Fruit fly (Drosophila melanogaster) whole organism, embryonic: ENCODE measurements around the gene Oseg2.
A peak's percentile ranks its signal among the peaks of the same experiment; 100 is the strongest.

ENCODE experiments used
- Abd-B ChIP-seq: fragments of 200-800 bp; sonication (Bioruptor generic); optimal IDR thresholded peaks from 2 replicates; lab custom pipeline; 2018; ENCODE audit warnings: missing biosample characterization, mild to moderate bottlenecking, missing genetic modification characterization, moderate library complexity
- Ada2b ChIP-seq: fragments of 200-800 bp; sonication (Bioruptor generic); IDR thresholded peaks from 2 replicates; pipeline ENCODE4 v1.3.6; 2022; ENCODE audit warnings: missing biosample characterization, missing genetic modification characterization
- Awh ChIP-seq: fragments of 200-800 bp; sonication (Bioruptor generic); IDR thresholded peaks from 2 replicates; pipeline ENCODE4, ENCODE4 v1.3.6; 2022; ENCODE audit warnings: missing biosample characterization, missing genetic modification characterization
- CG10431 ChIP-seq: fragments of 200-800 bp; sonication (Bioruptor generic); optimal IDR thresholded peaks from 3 replicates; lab custom pipeline; 2018; ENCODE audit warnings: missing biosample characterization, mild to moderate bottlenecking, missing genetic modification characterization
- CG11247 ChIP-seq: fragments of 200-800 bp; sonication (Bioruptor generic); IDR thresholded peaks from 2 replicates; pipeline ENCODE4 v1.3.6; 2022; ENCODE audit warnings: missing biosample characterization, missing genetic modification characterization
- CG12104 ChIP-seq: fragments of 200-800 bp; sonication (Bioruptor generic); optimal IDR thresholded peaks from 3 replicates; lab custom pipeline; 2016; ENCODE audit warnings: missing biosample characterization, missing genetic modification characterization
- CG12659 ChIP-seq: fragments of 200-800 bp; sonication (Bioruptor generic); optimal IDR thresholded peaks from 3 replicates; lab custom pipeline; 2017; ENCODE audit warnings: mild to moderate bottlenecking, missing biosample characterization, missing genetic modification reagents, missing genetic modification characterization
- CG13775 ChIP-seq: fragments of 200-800 bp; sonication (Bioruptor generic); optimal IDR thresholded peaks from 3 replicates; lab custom pipeline; 2017; ENCODE audit warnings: missing biosample characterization, mild to moderate bottlenecking, missing genetic modification characterization
- CG14965 ChIP-seq: fragments of 200-800 bp; sonication (Bioruptor generic); optimal IDR thresholded peaks from 2 replicates; lab custom pipeline; 2016; ENCODE audit warnings: missing biosample characterization, missing genetic modification characterization, borderline replicate concordance
- CG17802 ChIP-seq: fragments of 200-800 bp; sonication (Bioruptor generic); optimal IDR thresholded peaks from 2 replicates; lab custom pipeline; 2018; ENCODE audit warnings: missing biosample characterization, mild to moderate bottlenecking, missing genetic modification characterization, moderate library complexity
- CG1792 ChIP-seq: fragments of 200-800 bp; sonication (Bioruptor generic); optimal IDR thresholded peaks from 2 replicates; lab custom pipeline; 2016; ENCODE audit warnings: missing biosample characterization, missing genetic modification characterization
- CG18619 ChIP-seq: fragments of 200-800 bp; sonication (Bioruptor generic); optimal IDR thresholded peaks from 3 replicates; lab custom pipeline; 2017; ENCODE audit warnings: missing biosample characterization, mild to moderate bottlenecking, missing genetic modification characterization
- CG2875 ChIP-seq: fragments of 200-800 bp; sonication (Bioruptor generic); optimal IDR thresholded peaks from 2 replicates; lab custom pipeline; 2017; ENCODE audit warnings: missing biosample characterization, mild to moderate bottlenecking, missing genetic modification characterization, missing genetic modification reagents
- CG31388 ChIP-seq: fragments of 200-800 bp; sonication (Bioruptor generic); optimal IDR thresholded peaks from 2 replicates; lab custom pipeline; 2016; ENCODE audit warnings: missing biosample characterization, missing genetic modification characterization
- CG33557 ChIP-seq: fragments of 200-800 bp; sonication (Bioruptor generic); optimal IDR thresholded peaks from 2 replicates; lab custom pipeline; 2019; ENCODE audit warnings: missing biosample characterization, mild to moderate bottlenecking, missing genetic modification characterization, moderate library complexity
- CG3407 ChIP-seq: fragments of 200-800 bp; sonication (Bioruptor generic); optimal IDR thresholded peaks from 2 replicates; lab custom pipeline; 2018; ENCODE audit warnings: missing biosample characterization, mild to moderate bottlenecking, missing genetic modification characterization
- CG34422 ChIP-seq: fragments of 200-800 bp; sonication (Bioruptor generic); IDR thresholded peaks from 3 replicates; pipeline ENCODE4 v1.3.6; 2022; ENCODE audit warnings: missing biosample characterization, missing genetic modification characterization
- CG3726 ChIP-seq: fragments of 200-800 bp; sonication (Bioruptor generic); IDR thresholded peaks from 3 replicates; pipeline ENCODE4, ENCODE4 v1.3.6; 2022; ENCODE audit warnings: missing biosample characterization, missing genetic modification characterization
- CG6791 ChIP-seq: fragments of 200-800 bp; sonication (Bioruptor generic); IDR thresholded peaks from 3 replicates; pipeline ENCODE4 v1.3.6; 2022; ENCODE audit warnings: missing biosample characterization, missing genetic modification characterization; ENCODE audit not compliant: partially characterized antibody
- CG7745 ChIP-seq: fragments of 200-800 bp; sonication (Bioruptor generic); optimal IDR thresholded peaks from 2 replicates; lab custom pipeline; 2018; ENCODE audit warnings: missing biosample characterization, mild to moderate bottlenecking, missing genetic modification characterization, moderate library complexity
- CG9817 ChIP-seq: fragments of 200-800 bp; sonication (Bioruptor generic); optimal IDR thresholded peaks from 2 replicates; lab custom pipeline; 2018; ENCODE audit warnings: missing biosample characterization, mild to moderate bottlenecking, missing genetic modification characterization, moderate library complexity
- CG9932 ChIP-seq: fragments of 200-800 bp; sonication (Bioruptor generic); IDR thresholded peaks from 2 replicates; pipeline ENCODE4 v1.3.6; 2022; ENCODE audit warnings: missing biosample characterization, missing genetic modification characterization
- HLH54F ChIP-seq: fragments of 200-800 bp; sonication (Bioruptor generic); optimal IDR thresholded peaks from 3 replicates; lab custom pipeline; 2016; ENCODE audit warnings: missing biosample characterization, missing genetic modification characterization
- HLHmδ ChIP-seq: fragments of 200-800 bp; sonication (Bioruptor generic); optimal IDR thresholded peaks from 2 replicates; lab custom pipeline; 2018; ENCODE audit warnings: missing biosample characterization, mild to moderate bottlenecking, missing genetic modification characterization, moderate library complexity
- Hmx ChIP-seq: fragments of 200-800 bp; sonication (Bioruptor generic); optimal IDR thresholded peaks from 2 replicates; lab custom pipeline; 2016; ENCODE audit warnings: missing biosample characterization, missing genetic modification characterization
- Hr51 ChIP-seq, 2 experiments: fragments of 200-800 bp; sonication (Bioruptor generic); optimal IDR thresholded peaks; 2 replicates in 1 of 2; 3 replicates in 1 of 2; lab custom pipeline; 2016 to 2018; ENCODE audit warnings: missing biosample characterization in 2 of 2, missing genetic modification characterization in 2 of 2, mild to moderate bottlenecking in 1 of 2, moderate library complexity in 1 of 2
- NFAT ChIP-seq: fragments of 200-800 bp; sonication (Bioruptor generic); IDR thresholded peaks from 2 replicates; pipeline ENCODE4 v1.3.6; 2022; ENCODE audit warnings: missing biosample characterization, missing genetic modification characterization
- Optix ChIP-seq: fragments of 200-800 bp; sonication (Bioruptor generic); IDR thresholded peaks from 3 replicates; pipeline ENCODE4 v1.3.6; 2022; ENCODE audit warnings: missing biosample characterization, missing genetic modification characterization
- Ptx1 ChIP-seq: fragments of 200-800 bp; sonication (Bioruptor generic); IDR thresholded peaks from 2 replicates; pipeline ENCODE4 v1.3.6; 2022; ENCODE audit warnings: missing biosample characterization, missing genetic modification characterization
- Side ChIP-seq: fragments of 200-800 bp; sonication (Bioruptor generic); optimal IDR thresholded peaks from 2 replicates; lab custom pipeline; 2016; ENCODE audit warnings: missing biosample characterization, missing genetic modification characterization
- Sin3A ChIP-seq: fragments of >200 bp; optimal IDR thresholded peaks from 2 replicates; lab custom pipeline; 2018
- Xbp1 ChIP-seq: fragments of 200-800 bp; sonication (Bioruptor generic); optimal IDR thresholded peaks from 3 replicates; lab custom pipeline; 2016; ENCODE audit warnings: missing biosample characterization, mild to moderate bottlenecking, missing genetic modification characterization
- Xrp1 ChIP-seq: fragments of 200-800 bp; sonication (Bioruptor generic); IDR thresholded peaks from 2 replicates; pipeline ENCODE4 v1.3.6; 2022; ENCODE audit warnings: missing biosample characterization, missing genetic modification characterization
- ase ChIP-seq: fragments of 200-800 bp; sonication (Bioruptor generic); IDR thresholded peaks from 3 replicates; pipeline ENCODE4 v1.3.6; 2022; ENCODE audit warnings: missing biosample characterization, missing genetic modification characterization
- br ChIP-seq: fragments of >200 bp; optimal IDR thresholded peaks from 2 replicates; lab custom pipeline; 2017
- bsh ChIP-seq, 2 experiments: fragments of 200-800 bp; sonication (Bioruptor generic); optimal IDR thresholded peaks; 2 replicates each; lab custom pipeline; 2017 to 2018; ENCODE audit warnings: mild to moderate bottlenecking in 2 of 2, missing biosample characterization in 2 of 2, missing genetic modification characterization in 2 of 2, moderate library complexity in 1 of 2
- chm ChIP-seq: fragments of 200-800 bp; sonication (Bioruptor generic); IDR thresholded peaks from 2 replicates; pipeline ENCODE4 v1.3.6; 2022; ENCODE audit warnings: missing biosample characterization, missing genetic modification characterization
- fd3F ChIP-seq: fragments of 200-800 bp; sonication (Bioruptor generic); optimal IDR thresholded peaks from 2 replicates; lab custom pipeline; 2018; ENCODE audit warnings: missing biosample characterization, mild to moderate bottlenecking, missing genetic modification characterization, moderate library complexity
- grn ChIP-seq: fragments of 200-800 bp; sonication (Bioruptor generic); optimal IDR thresholded peaks from 3 replicates; lab custom pipeline; 2017; ENCODE audit warnings: missing biosample characterization, missing genetic modification characterization
- hkb ChIP-seq, 2 experiments: fragments of 200-800 bp in 1 of 2; fragments of >200 bp in 1 of 2; sonication (Bioruptor generic) in 1 of 2; IDR thresholded peaks in 1 of 2; optimal IDR thresholded peaks in 1 of 2; 2 replicates each; pipeline versions ENCODE4 v1.3.6 to Lab custom; 2017 to 2022; ENCODE audit warnings: missing biosample characterization in 1 of 2, missing genetic modification characterization in 1 of 2
- lilli ChIP-seq: fragments of 200-800 bp; sonication (Bioruptor generic); optimal IDR thresholded peaks from 3 replicates; lab custom pipeline; 2016; ENCODE audit warnings: missing biosample characterization, missing genetic modification characterization
- lmd ChIP-seq: fragments of 200-800 bp; sonication (Bioruptor generic); IDR thresholded peaks from 2 replicates; pipeline ENCODE4 v1.3.6; 2022; ENCODE audit warnings: missing biosample characterization, missing genetic modification characterization
- luna ChIP-seq: fragments of 200-800 bp; sonication (Bioruptor generic); optimal IDR thresholded peaks from 2 replicates; lab custom pipeline; 2016; ENCODE audit warnings: missing biosample characterization, missing genetic modification characterization
- nerfin-1 ChIP-seq: fragments of 200-800 bp; sonication (Bioruptor generic); optimal IDR thresholded peaks from 3 replicates; lab custom pipeline; 2019; ENCODE audit warnings: missing biosample characterization, mild to moderate bottlenecking, missing genetic modification characterization, moderate library complexity
- pzg ChIP-seq: fragments of 200-800 bp; sonication (Bioruptor generic); optimal IDR thresholded peaks from 3 replicates; lab custom pipeline; 2018; ENCODE audit warnings: missing biosample characterization, mild to moderate bottlenecking, missing genetic modification characterization, moderate library complexity
- scrt ChIP-seq: fragments of 200-800 bp; sonication (Bioruptor generic); optimal IDR thresholded peaks from 2 replicates; lab custom pipeline; 2018; ENCODE audit warnings: missing biosample characterization, mild to moderate bottlenecking, missing genetic modification characterization, moderate library complexity
- stwl ChIP-seq: fragments of 200-800 bp; sonication (Bioruptor generic); optimal IDR thresholded peaks from 3 replicates; lab custom pipeline; 2018; ENCODE audit warnings: missing biosample characterization, mild to moderate bottlenecking, missing genetic modification characterization, moderate library complexity
- tll ChIP-seq, 2 experiments: fragments of 200-800 bp in 1 of 2; fragments of >200 bp in 1 of 2; sonication (Bioruptor generic) in 1 of 2; optimal IDR thresholded peaks; 2 replicates each; lab custom pipeline; 2017 to 2019; ENCODE audit warnings: missing biosample characterization in 2 of 2, missing genetic modification characterization in 2 of 2, mild to moderate bottlenecking in 1 of 2, moderate library complexity in 1 of 2
- z ChIP-seq: fragments of 200-800 bp; sonication (Bioruptor generic); IDR thresholded peaks from 3 replicates; pipeline ENCODE4 v1.3.6; 2022; ENCODE audit warnings: missing biosample characterization, missing genetic modification characterization
- zfh2 ChIP-seq: fragments of 200-800 bp; sonication (Bioruptor generic); optimal IDR thresholded peaks from 2 replicates; lab custom pipeline; 2016; ENCODE audit warnings: missing biosample characterization, missing genetic modification characterization

The Oseg2 gene

dm6 chr3L:2257412-2257862 is 28.0 kb downstream of the Oseg2 start, which contains the start of the genes CG1275 and Elp5 (continued):
- TF ChIP-seq Xbp1 (GFP tag; lab: Kevin White, UChicago) (peak; percentile 99), Side (GFP tag; lab: Kevin White, UChicago) (peak; percentile 96), CG6791 (no peak), bsh (GFP tag; optimal IDR thresholded peaks at IDR 0.05; lab: Kevin White, UChicago) (peak; percentile 94 to 99), grn (peak; percentile 77), CG9932 (peak; percentile 99), fd3F (GFP tag; lab: Kevin White, UChicago) (peak; percentile 98), stwl (tag; lab: Kevin White, UChicago) (peak; percentile 75), HLHmδ (no peak), CG1792 (GFP tag; lab: Kevin White, UChicago) (peak; percentile 88), CG12659 (GFP tag; lab: Kevin White, UChicago) (peak; percentile 99), CG33557 (GFP tag; lab: Kevin White, UChicago) (peak; percentile 94), CG11247 (GFP tag; lab: Robert Waterston, UW) (peak; percentile 100), tll (GFP tag; optimal IDR thresholded peaks at IDR 0.05; lab: Kevin White, UChicago) (peak in 1 of 2 experiments; percentile 31), CG12104 (GFP tag; lab: Kevin White, UChicago) (peak; percentile 98), Sin3A (lab: Kevin White, UChicago) (peak; percentile 39), pzg (GFP tag; lab: Kevin White, UChicago) (peak; percentile 64), Hmx (GFP tag; lab: Kevin White, UChicago) (peak; percentile 95), br (lab: Kevin White, UChicago) (no peak), Optix (GFP tag; lab: Robert Waterston, UW) (peak; percentile 99), CG10431 (GFP tag; lab: Kevin White, UChicago) (peak; percentile 95), CG2875 (peak; percentile 97), CG9817 (tag; lab: Kevin White, UChicago) (peak; percentile 99), lilli (GFP tag; lab: Kevin White, UChicago) (peak; percentile 99), ase (GFP tag; lab: Robert Waterston, UW) (peak; percentile 100), lmd (GFP tag; lab: Robert Waterston, UW) (peak; percentile 100), Ptx1 (GFP tag; lab: Robert Waterston, UW) (peak; percentile 99), CG17802 (tag; lab: Kevin White, UChicago) (peak; percentile 91), CG34422 (GFP tag; lab: Robert Waterston, UW) (peak; percentile 100), z (GFP tag; lab: Robert Waterston, UW) (peak; percentile 86), scrt (GFP tag; lab: Kevin White, UChicago) (peak; percentile 84), NFAT (GFP tag; lab: Robert Waterston, UW) (peak; percentile 99), HLH54F (peak; percentile 97), CG14965 (GFP tag; lab: Kevin White, UChicago) (peak; percentile 76), Xrp1 (GFP tag; lab: Robert Waterston, UW) (peak; percentile 99), hkb (optimal IDR thresholded peaks at IDR 0.05; lab: Kevin White, UChicago) (no peak), hkb (GFP tag; IDR thresholded peaks at IDR 0.05; lab: Robert Waterston, UW) (peak; percentile 99), CG7745 (tag; lab: Kevin White, UChicago) (peak; percentile 78), CG13775 (GFP tag; lab: Kevin White, UChicago) (peak; percentile 97), chm (peak; percentile 99), nerfin-1 (peak; percentile 97), CG18619 (peak; percentile 97), CG3726 (GFP tag; lab: Robert Waterston, UW) (peak; percentile 99), Awh (peak; percentile 100), CG31388 (peak; percentile 88), Hr51 (GFP tag; optimal IDR thresholded peaks at IDR 0.05; lab: Kevin White, UChicago) (peak; percentile 97 to 98), CG3407 (GFP tag; lab: Kevin White, UChicago) (peak; percentile 94), luna (GFP tag; lab: Kevin White, UChicago) (peak; percentile 88), zfh2 (peak; percentile 98), Ada2b (peak; percentile 99), Abd-B (GFP tag; lab: Kevin White, UChicago) (peak; percentile 98)
